Worm (Caenorhabditis elegans) whole organism, mixed stage, embryonic: ENCODE data around the gene ZK662.5.

Experiments used
- blmp-1 ChIP-seq: fragments of 150-350 bp; optimal IDR thresholded peaks from 2 replicates; lab custom pipeline; 2014; ENCODE audit warnings: missing biosample characterization, missing genetic modification characterization
- elt-1 ChIP-seq: sonication (generic microtip); optimal IDR thresholded peaks from 2 replicates; lab custom pipeline; 2017; ENCODE audit warnings: missing genetic modification characterization, mild to moderate bottlenecking, missing compliant biosample characterization, antibody characterized with exemption, moderate library complexity, borderline replicate concordance; ENCODE audit not compliant: insufficient read depth
- hlh-1 ChIP-seq: fragments of 150-350 bp; optimal IDR thresholded peaks from 2 replicates; lab custom pipeline; 2014; ENCODE audit warnings: missing biosample characterization, missing genetic modification reagents, missing genetic modification characterization
- mab-5 ChIP-seq: fragments of 150-350 bp; optimal IDR thresholded peaks from 2 replicates; lab custom pipeline; 2014; ENCODE audit warnings: missing biosample characterization, missing genetic modification characterization
- nhr-12 ChIP-seq: fragments of 150-350 bp; optimal IDR thresholded peaks from 2 replicates; lab custom pipeline; 2014; ENCODE audit warnings: missing biosample characterization, missing genetic modification characterization
- nhr-76 ChIP-seq: sonication (generic microtip); optimal IDR thresholded peaks from 2 replicates; lab custom pipeline; 2017; ENCODE audit warnings: missing biosample characterization, missing genetic modification characterization
- pha-4 ChIP-seq: fragments of 150-350 bp; optimal IDR thresholded peaks from 2 replicates; lab custom pipeline; 2018; ENCODE audit warnings: missing biosample characterization, missing genetic modification reagents, missing genetic modification characterization
- snpc-4 ChIP-seq: fragments of 150-350 bp; optimal IDR thresholded peaks from 2 replicates; lab custom pipeline; 2014; ENCODE audit warnings: missing biosample characterization, missing genetic modification characterization
- unc-39 ChIP-seq: fragments of 150-350 bp; optimal IDR thresholded peaks from 2 replicates; lab custom pipeline; 2014; ENCODE audit warnings: missing biosample characterization, missing genetic modification characterization
- unc-62 ChIP-seq: fragments of 150-350 bp; optimal IDR thresholded peaks from 2 replicates; lab custom pipeline; 2014; ENCODE audit warnings: missing biosample characterization, missing genetic modification reagents, missing genetic modification characterization

ce11 chrX:15768532-15768931 lies 47.1 kb downstream of the ZK662.5 start:
- TF ChIP-seq pha-4 (tag; lab: Kevin White, UChicago) (no peak), snpc-4 (tag; lab: Kevin White, UChicago) (no peak), nhr-76 (tag; lab: Kevin White, UChicago) (no peak), unc-39 (tag; lab: Kevin White, UChicago) (no peak), blmp-1 (tag; lab: Kevin White, UChicago) (no peak), hlh-1 (tag; lab: Kevin White, UChicago) (no peak), mab-5 (no peak), nhr-12 (tag; lab: Kevin White, UChicago) (no peak), unc-62 (GFP tag; lab: Kevin White, UChicago) (no peak), elt-1 (tag; lab: Kevin White, UChicago) (no peak)
